Worm (Caenorhabditis elegans): ENCODE data around the gene nhr-36.

nhr-36 gene

DNA sequence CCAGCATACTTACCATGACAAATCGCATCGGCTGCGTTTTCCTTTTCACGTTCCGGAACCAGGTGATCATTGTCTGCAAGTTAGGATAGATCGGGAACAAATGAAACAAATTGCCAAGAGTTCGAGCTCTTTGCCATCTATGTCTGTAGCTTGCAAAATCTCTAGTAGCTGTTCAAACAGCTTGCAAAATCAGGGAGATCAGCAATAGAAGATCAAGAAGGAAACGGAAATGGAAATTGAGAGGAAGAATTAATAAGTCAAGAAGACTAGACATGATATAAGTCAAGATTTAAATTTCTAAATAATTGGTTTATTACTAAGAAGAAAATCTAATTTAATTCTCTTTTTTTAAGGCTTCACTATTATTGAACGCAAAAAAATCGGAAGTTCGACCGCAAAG, 29.1 kb downstream of the nhr-36 start, which contains the start of gene F07C3.3:
Gene F07C3.3 (minus strand): TSS at position 101 of the 400 bp plus-strand sequence.
- TF ChIP-seq ceh-88 (GFP tag; IDR thresholded peaks at IDR 0.05): no peak
- no peak for TF ChIP-seq sptf-1 (tag; optimal IDR thresholded peaks at IDR 0.05)
- no peak for TF ChIP-seq vab-15 (tag; optimal IDR thresholded peaks at IDR 0.05)
- no peak for TF ChIP-seq zag-1 (tag; optimal IDR thresholded peaks at IDR 0.05)
- TF ChIP-seq tlp-1 (tag; optimal IDR thresholded peaks at IDR 0.05): no peak
- TF ChIP-seq fos-1 (tag; optimal IDR thresholded peaks at IDR 0.05): no peak
- no peak for TF ChIP-seq nhr-76 (tag; optimal IDR thresholded peaks at IDR 0.05)
- no peak for TF ChIP-seq lir-3 (tag; optimal IDR thresholded peaks at IDR 0.05; ENCODE audit: poor library complexity)
- no peak for TF ChIP-seq efl-1 (optimal IDR thresholded peaks at IDR 0.05)
- no peak for TF ChIP-seq efl-1 (GFP tag; optimal IDR thresholded peaks at IDR 0.05 in 1 of 2)
- no peak for TF ChIP-seq C04F5.9 (tag; optimal IDR thresholded peaks at IDR 0.05)
- no peak for TF ChIP-seq aly-2 (tag; optimal IDR thresholded peaks at IDR 0.05)
- no peak for TF ChIP-seq ceh-90 (tag; optimal IDR thresholded peaks at IDR 0.05)
- TF ChIP-seq C34B4.2 (tag; optimal IDR thresholded peaks at IDR 0.05): no peak
- no peak for TF ChIP-seq ztf-4 (tag; optimal IDR thresholded peaks at IDR 0.05)
- TF ChIP-seq skn-1 (tag; optimal IDR thresholded peaks at IDR 0.05): no peak
- TF ChIP-seq lin-15B (tag; optimal IDR thresholded peaks at IDR 0.05): no peak
- no peak for TF ChIP-seq elt-2 (tag; optimal IDR thresholded peaks at IDR 0.05)
- no peak for TF ChIP-seq dpl-1 (GFP tag; optimal IDR thresholded peaks at IDR 0.05)
- no peak for TF ChIP-seq unc-62 (GFP tag; optimal IDR thresholded peaks at IDR 0.05)
- TF ChIP-seq nhr-84 (tag; optimal IDR thresholded peaks at IDR 0.05): no peak

DNA sequence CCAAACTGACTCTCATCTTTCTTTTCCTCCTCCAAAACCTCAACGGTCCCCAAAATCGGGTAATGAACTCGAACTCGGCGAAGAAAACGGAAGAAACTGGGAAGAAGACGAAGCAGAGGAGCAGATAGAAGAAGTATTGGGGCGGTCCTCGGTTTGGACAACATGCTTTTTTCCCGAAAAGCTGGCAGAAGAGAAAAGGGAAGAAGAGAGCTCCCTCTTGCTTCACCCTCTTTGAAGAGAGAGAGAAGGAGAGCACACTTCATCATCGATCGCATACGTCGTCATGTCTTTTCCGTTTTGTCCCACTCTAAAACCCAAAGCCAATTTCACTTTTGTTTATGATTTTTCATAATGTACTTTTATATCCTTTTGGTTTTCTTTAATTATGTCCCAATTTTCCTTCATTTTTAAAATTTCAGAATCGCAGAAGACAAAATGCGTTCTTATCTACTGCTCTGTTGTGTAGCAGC, 35.7 kb downstream of the nhr-36 start, which contains the start of gene F07C3.2:
Gene F07C3.2 (plus strand): TSS at position 420 of the 470 bp plus-strand sequence.
- TF ChIP-seq ceh-82 (tag; optimal IDR thresholded peaks at IDR 0.05) (peak in 1 of 3 experiments; percentile 22), nhr-19 (GFP tag; conservative IDR thresholded peaks at IDR 0.05) (no peak), lin-35 (GFP tag; optimal IDR thresholded peaks at IDR 0.05) (no peak), efl-1 (optimal IDR thresholded peaks at IDR 0.05) (no peak), efl-1 (GFP tag; optimal IDR thresholded peaks at IDR 0.05 in 1 of 2) (peak in 1 of 2 experiments; percentile 50), nhr-84 (tag; optimal IDR thresholded peaks at IDR 0.05) (no peak), hpl-2 (GFP tag; optimal IDR thresholded peaks at IDR 0.05) (no peak), elt-3 (tag; optimal IDR thresholded peaks at IDR 0.05) (no peak), snpc-4 (tag; optimal IDR thresholded peaks at IDR 0.05) (no peak), alr-1 (tag; optimal IDR thresholded peaks at IDR 0.05; ENCODE audit: borderline replicate concordance) (no peak), lin-14 (GFP tag; optimal IDR thresholded peaks at IDR 0.05) (peak; percentile 84), nhr-20 (tag; optimal IDR thresholded peaks at IDR 0.05) (no peak)

DNA sequence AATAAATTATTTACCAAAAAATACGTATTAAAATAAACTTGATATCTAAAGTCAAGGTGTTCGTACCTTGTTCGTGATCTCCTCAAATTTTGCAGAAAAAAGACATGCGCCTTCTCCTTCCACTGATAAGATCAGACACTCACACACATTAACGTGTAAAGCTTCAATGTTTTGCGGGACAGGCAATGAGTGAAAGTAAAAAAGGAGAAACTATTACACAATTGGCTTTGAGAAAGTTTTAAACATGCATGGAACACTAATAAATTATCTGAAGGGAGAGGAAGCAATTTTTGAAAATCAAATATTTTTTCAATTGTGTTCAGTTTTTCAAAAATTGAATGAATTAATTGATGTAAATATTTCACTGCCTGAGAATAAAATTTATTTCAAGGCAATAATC, 36.4 kb downstream of the nhr-36 start:
- no peak for TF ChIP-seq lin-13 (GFP tag; optimal IDR thresholded peaks at IDR 0.05)
- TF ChIP-seq blmp-1 (tag; optimal IDR thresholded peaks at IDR 0.05): peak; percentile 90

DNA sequence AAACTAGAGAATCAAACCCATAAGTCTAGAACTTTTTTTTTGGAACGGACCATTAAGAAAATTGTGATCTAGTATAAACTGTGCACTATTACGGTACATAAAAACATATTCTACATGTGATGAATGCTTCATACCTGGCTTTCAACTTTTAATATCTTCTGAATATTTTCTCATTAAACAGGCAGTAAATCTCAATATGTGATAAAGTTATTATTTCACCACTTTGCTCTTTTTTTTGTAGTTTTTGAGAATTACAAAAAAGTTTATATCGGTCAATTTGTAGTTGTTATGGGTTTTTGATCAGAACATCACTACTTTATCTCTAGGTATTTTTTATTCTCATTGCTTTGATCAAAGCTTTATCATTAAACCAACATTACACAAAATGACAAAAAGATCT, 37.0 kb downstream of the nhr-36 start:
- no peak for TF ChIP-seq snu-23 (GFP tag; optimal IDR thresholded peaks at IDR 0.05)
- no peak for TF ChIP-seq alr-1 (tag; optimal IDR thresholded peaks at IDR 0.05; ENCODE audit: borderline replicate concordance)
- TF ChIP-seq hpl-2 (GFP tag; optimal IDR thresholded peaks at IDR 0.05): no peak
- TF ChIP-seq mdl-1 (tag; optimal IDR thresholded peaks at IDR 0.05): no peak
- TF ChIP-seq ceh-90 (tag; optimal IDR thresholded peaks at IDR 0.05): no peak
- no peak for TF ChIP-seq C34B4.2 (tag; optimal IDR thresholded peaks at IDR 0.05)
- TF ChIP-seq lsy-2 (tag; optimal IDR thresholded peaks at IDR 0.05): no peak
- no peak for TF ChIP-seq dpl-1 (GFP tag; optimal IDR thresholded peaks at IDR 0.05)
- TF ChIP-seq nhr-28 (tag; optimal IDR thresholded peaks at IDR 0.05): no peak
- no peak for TF ChIP-seq nhr-77 (tag; optimal IDR thresholded peaks at IDR 0.05)
- TF ChIP-seq pax-3 (tag; optimal IDR thresholded peaks at IDR 0.05): no peak
- no peak for TF ChIP-seq unc-98 (GFP tag; IDR thresholded peaks at IDR 0.05)
- TF ChIP-seq ceh-82 (tag; optimal IDR thresholded peaks at IDR 0.05): no peak
- no peak for TF ChIP-seq dsc-1 (tag; optimal IDR thresholded peaks at IDR 0.05)
- no peak for TF ChIP-seq pqm-1 (tag; optimal IDR thresholded peaks at IDR 0.05)
- no peak for TF ChIP-seq lir-3 (tag; optimal IDR thresholded peaks at IDR 0.05; ENCODE audit: poor library complexity)
- TF ChIP-seq F16B12.6 (tag; optimal IDR thresholded peaks at IDR 0.05): no peak
- TF ChIP-seq sox-4 (tag; optimal IDR thresholded peaks at IDR 0.05): no peak
